Fruit fly (Drosophila melanogaster) S2 (cell line): ENCODE measurements around the gene spn-B.
A peak's percentile ranks its signal among the peaks of the same experiment; 100 is the strongest.

Source experiments
- CG8478 ChIP-seq: fragments of >200 bp; optimal IDR thresholded peaks from 2 replicates; lab custom pipeline; 2018
- CTCF ChIP-seq, 2 experiments: fragments of >200 bp; optimal IDR thresholded peaks; 2 replicates each; lab custom pipeline; 2018

DNA sequence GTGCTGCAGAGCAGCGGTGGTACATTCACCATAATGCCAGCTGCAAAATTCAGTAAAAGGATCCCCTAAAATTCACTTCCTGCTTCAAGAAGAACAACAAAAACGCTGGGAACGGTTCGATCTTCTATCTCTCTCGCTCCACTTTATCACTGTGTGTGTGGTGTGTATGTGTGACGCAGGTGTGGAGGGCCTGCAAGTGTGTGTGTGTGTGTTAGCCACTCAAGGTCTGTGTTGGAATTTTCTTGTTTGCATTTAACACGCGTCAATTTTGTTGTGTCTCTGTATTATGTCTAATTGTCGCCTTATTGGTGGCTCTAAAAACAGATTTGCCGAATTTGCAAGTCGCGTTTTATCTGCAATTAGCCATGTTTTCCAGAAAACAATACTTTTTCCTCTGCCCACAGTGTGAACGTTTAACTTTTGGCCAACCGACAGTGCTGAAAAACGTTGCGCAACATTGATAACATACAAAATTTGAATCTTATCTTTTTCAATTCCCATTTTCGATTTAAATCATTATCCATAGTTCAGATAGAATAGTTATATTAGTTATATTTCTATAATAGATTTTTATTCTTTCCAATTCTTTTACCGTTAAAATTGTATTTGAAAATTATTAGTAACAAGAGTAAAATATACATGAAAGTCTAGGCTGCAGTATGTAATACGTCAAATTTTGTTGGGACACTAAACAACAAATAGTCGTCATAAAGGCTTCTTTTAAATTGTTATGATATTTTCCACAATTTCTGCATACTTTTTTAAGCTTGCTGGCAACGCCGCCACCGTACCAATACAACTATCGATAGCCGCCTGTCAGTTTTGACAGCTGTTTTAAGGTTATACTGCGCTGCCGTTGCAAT is 1.4 kb upstream of the spn-B start, which contains the start of the genes Afti and ATPsynE:
- no peak for TF ChIP-seq CG8478 (lab: Kevin White, UChicago)
- TF ChIP-seq CTCF (optimal IDR thresholded peaks at IDR 0.05; lab: Kevin White, UChicago), result peak in 1 of 2 experiments; percentile 20
